Worm (Caenorhabditis elegans): ENCODE data around the gene set-22.

DNA sequence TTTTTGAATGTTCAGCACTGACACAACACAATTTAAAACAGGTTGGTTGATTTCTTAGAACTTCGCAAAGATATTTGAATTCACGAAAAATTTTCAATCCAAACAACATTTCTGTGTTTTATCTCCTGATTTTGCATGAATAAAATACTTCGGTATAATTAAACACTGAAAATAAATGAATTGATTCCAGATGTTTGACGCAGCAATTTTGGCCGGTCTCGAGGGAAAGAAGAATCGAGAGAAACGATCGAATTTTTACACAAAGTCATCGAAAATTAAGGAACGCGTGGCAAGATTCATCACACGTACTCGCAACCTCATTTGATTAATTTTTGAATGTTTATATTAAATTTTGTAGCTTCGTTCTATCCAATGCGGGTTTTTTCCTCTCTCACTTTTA, 27.4 kb downstream of the set-22 start:
- TF ChIP-seq unc-62 (GFP tag; optimal IDR thresholded peaks at IDR 0.05) (no peak), egl-27 (tag; optimal IDR thresholded peaks at IDR 0.05) (no peak), nhr-11 (tag; optimal IDR thresholded peaks at IDR 0.05) (no peak), aly-2 (tag; optimal IDR thresholded peaks at IDR 0.05) (no peak), ceh-9 (tag; optimal IDR thresholded peaks at IDR 0.05) (no peak), nfya-1 (tag; optimal IDR thresholded peaks at IDR 0.05; ENCODE audit: insufficient read depth) (no peak), ama-1 (optimal IDR thresholded peaks at IDR 0.05) (no peak), tbx-2 (tag; optimal IDR thresholded peaks at IDR 0.05) (no peak), lin-15B (tag; optimal IDR thresholded peaks at IDR 0.05) (no peak), jun-1 (tag; optimal IDR thresholded peaks at IDR 0.05) (no peak), ztf-11 (tag; optimal IDR thresholded peaks at IDR 0.05) (no peak)

Data from whole organism, L3 larva.